Worm (Caenorhabditis elegans) whole organism, mixed stage, embryonic: ENCODE results near the gene F10G7.12.

Experiments used
- blmp-1 ChIP-seq: fragments of 150-350 bp; optimal IDR thresholded peaks from 2 replicates; lab custom pipeline; 2014; ENCODE audit warnings: missing biosample characterization, missing genetic modification characterization
- ceh-39 ChIP-seq: fragments of 150-350 bp; optimal IDR thresholded peaks from 2 replicates; lab custom pipeline; 2014; ENCODE audit warnings: missing biosample characterization, missing genetic modification characterization
- ceh-43 ChIP-seq: fragments of 200-800 bp; sonication (Bioruptor generic); optimal IDR thresholded peaks from 2 replicates; lab custom pipeline; 2018; ENCODE audit warnings: mild to moderate bottlenecking, missing genetic modification characterization, moderate library complexity, missing compliant biosample characterization
- ceh-83 ChIP-seq: fragments of 200-800 bp; sonication (Bioruptor generic); optimal IDR thresholded peaks from 2 replicates; lab custom pipeline; 2018; ENCODE audit warnings: mild to moderate bottlenecking, missing genetic modification characterization, missing compliant biosample characterization
- ces-1 ChIP-seq: fragments of 150-350 bp; optimal IDR thresholded peaks from 2 replicates; lab custom pipeline; 2014; ENCODE audit warnings: missing biosample characterization, missing genetic modification reagents, missing genetic modification characterization
- cnd-1 ChIP-seq: fragments of 200-800 bp; sonication (Bioruptor generic); optimal IDR thresholded peaks from 2 replicates; lab custom pipeline; 2018; ENCODE audit warnings: mild to moderate bottlenecking, missing genetic modification characterization, missing compliant biosample characterization
- drap-1 ChIP-seq: fragments of 200-800 bp; sonication (Bioruptor generic); optimal IDR thresholded peaks from 3 replicates; lab custom pipeline; 2018; ENCODE audit warnings: mild to moderate bottlenecking, missing genetic modification characterization, missing compliant biosample characterization
- elt-1 ChIP-seq: sonication (generic microtip); optimal IDR thresholded peaks from 2 replicates; lab custom pipeline; 2017; ENCODE audit warnings: missing genetic modification characterization, mild to moderate bottlenecking, missing compliant biosample characterization, antibody characterized with exemption, moderate library complexity, borderline replicate concordance; ENCODE audit not compliant: insufficient read depth
- elt-3 ChIP-seq: fragments of 150-350 bp; optimal IDR thresholded peaks from 2 replicates; lab custom pipeline; 2014; ENCODE audit warnings: missing biosample characterization, missing genetic modification characterization
- flh-1 ChIP-seq: fragments of 200-800 bp; sonication (Bioruptor generic); optimal IDR thresholded peaks from 2 replicates; lab custom pipeline; 2018; ENCODE audit warnings: mild to moderate bottlenecking, missing genetic modification characterization, moderate library complexity, missing compliant biosample characterization
- ham-2 ChIP-seq: fragments of 200-800 bp; sonication (Bioruptor generic); optimal IDR thresholded peaks from 2 replicates; lab custom pipeline; 2018; ENCODE audit warnings: mild to moderate bottlenecking, missing genetic modification characterization, missing compliant biosample characterization
- hlh-1 ChIP-seq: fragments of 150-350 bp; optimal IDR thresholded peaks from 2 replicates; lab custom pipeline; 2014; ENCODE audit warnings: missing biosample characterization, missing genetic modification reagents, missing genetic modification characterization
- lin-13 ChIP-seq: fragments of 150-350 bp; optimal IDR thresholded peaks from 2 replicates; lab custom pipeline; 2014; ENCODE audit warnings: missing biosample characterization, missing genetic modification characterization
- lin-32 ChIP-seq: fragments of 200-800 bp; sonication (Bioruptor generic); optimal IDR thresholded peaks from 2 replicates; lab custom pipeline; 2018; ENCODE audit warnings: mild to moderate bottlenecking, missing genetic modification characterization, missing compliant biosample characterization
- lsy-2 ChIP-seq: fragments of 150-350 bp; optimal IDR thresholded peaks from 2 replicates; lab custom pipeline; 2014; ENCODE audit warnings: missing biosample characterization, missing genetic modification characterization
- mab-5 ChIP-seq: fragments of 150-350 bp; optimal IDR thresholded peaks from 2 replicates; lab custom pipeline; 2014; ENCODE audit warnings: missing biosample characterization, missing genetic modification characterization
- mep-1 ChIP-seq: fragments of 150-350 bp; optimal IDR thresholded peaks from 2 replicates; lab custom pipeline; 2017; ENCODE audit warnings: missing biosample characterization, missing genetic modification reagents, missing genetic modification characterization, inconsistent platforms
- mls-2 ChIP-seq: sonication (generic microtip); optimal IDR thresholded peaks from 2 replicates; lab custom pipeline; 2016; ENCODE audit warnings: mild to moderate bottlenecking, missing genetic modification characterization, moderate library complexity, missing compliant biosample characterization
- nhr-12 ChIP-seq: fragments of 150-350 bp; optimal IDR thresholded peaks from 2 replicates; lab custom pipeline; 2014; ENCODE audit warnings: missing biosample characterization, missing genetic modification characterization
- nhr-2 ChIP-seq: fragments of 150-350 bp; optimal IDR thresholded peaks from 2 replicates; lab custom pipeline; 2014; ENCODE audit warnings: missing biosample characterization, missing genetic modification characterization
- nhr-237 ChIP-seq: fragments of 150-350 bp; optimal IDR thresholded peaks from 2 replicates; lab custom pipeline; 2014; ENCODE audit warnings: missing biosample characterization, missing genetic modification characterization
- nhr-28 ChIP-seq: fragments of 150-350 bp; optimal IDR thresholded peaks from 2 replicates; lab custom pipeline; 2014; ENCODE audit warnings: missing biosample characterization, missing genetic modification characterization
- nhr-76 ChIP-seq: sonication (generic microtip); optimal IDR thresholded peaks from 2 replicates; lab custom pipeline; 2017; ENCODE audit warnings: missing biosample characterization, missing genetic modification characterization
- pha-4 ChIP-seq: fragments of 150-350 bp; optimal IDR thresholded peaks from 2 replicates; lab custom pipeline; 2018; ENCODE audit warnings: missing biosample characterization, missing genetic modification reagents, missing genetic modification characterization
- sem-2 ChIP-seq: fragments of 200-800 bp; sonication (Bioruptor generic); optimal IDR thresholded peaks from 2 replicates; lab custom pipeline; 2018; ENCODE audit warnings: mild to moderate bottlenecking, missing genetic modification characterization, missing compliant biosample characterization
- sptf-1 ChIP-seq: sonication (generic microtip); optimal IDR thresholded peaks from 2 replicates; lab custom pipeline; 2017; ENCODE audit warnings: mild to moderate bottlenecking, missing genetic modification characterization, moderate library complexity, missing compliant biosample characterization
- tbx-8 ChIP-seq: fragments of 200-800 bp; sonication (Bioruptor generic); optimal IDR thresholded peaks from 2 replicates; lab custom pipeline; 2018; ENCODE audit warnings: mild to moderate bottlenecking, missing genetic modification characterization, moderate library complexity, missing compliant biosample characterization
- unc-120 ChIP-seq: sonication (generic microtip); optimal IDR thresholded peaks from 2 replicates; lab custom pipeline; 2017; ENCODE audit warnings: missing genetic modification characterization, missing compliant biosample characterization; ENCODE audit not compliant: poor library complexity, severe bottlenecking
- unc-39 ChIP-seq: fragments of 150-350 bp; optimal IDR thresholded peaks from 2 replicates; lab custom pipeline; 2014; ENCODE audit warnings: missing biosample characterization, missing genetic modification characterization
- unc-62 ChIP-seq: fragments of 150-350 bp; optimal IDR thresholded peaks from 2 replicates; lab custom pipeline; 2014; ENCODE audit warnings: missing biosample characterization, missing genetic modification reagents, missing genetic modification characterization
- zip-8 ChIP-seq: fragments of 150-350 bp; optimal IDR thresholded peaks from 2 replicates; lab custom pipeline; 2014; ENCODE audit warnings: missing biosample characterization, missing genetic modification characterization
- ztf-11 ChIP-seq: fragments of 150-350 bp; optimal IDR thresholded peaks from 2 replicates; lab custom pipeline; 2014; ENCODE audit warnings: missing biosample characterization, missing genetic modification characterization

The F10G7.12 gene

ce11 chrII:4689477-4689876, at the start of gene F10G7.12:
TSS of gene F10G7.12 (plus strand) at chrII:4689777.
- TF ChIP-seq elt-3 (tag; lab: Kevin White, UChicago) (no peak), mls-2 (no peak), lin-32 (GFP tag; lab: Kevin White, UChicago) (no peak), tbx-8 (GFP tag; lab: Kevin White, UChicago) (no peak), mep-1 (tag; lab: Kevin White, UChicago) (no peak), lsy-2 (tag; lab: Kevin White, UChicago) (no peak), nhr-76 (tag; lab: Kevin White, UChicago) (no peak), sptf-1 (tag; lab: Kevin White, UChicago) (no peak), flh-1 (no peak), ham-2 (GFP tag; lab: Kevin White, UChicago) (no peak), drap-1 (GFP tag; lab: Kevin White, UChicago) (no peak), sem-2 (GFP tag; lab: Kevin White, UChicago) (no peak), ceh-83 (GFP tag; lab: Kevin White, UChicago) (no peak), ces-1 (no peak), hlh-1 (tag; lab: Kevin White, UChicago) (no peak), lin-13 (tag; lab: Kevin White, UChicago) (no peak), blmp-1 (tag; lab: Kevin White, UChicago) (no peak)

- TF ChIP-seq mep-1 (tag; lab: Kevin White, UChicago) (peak; percentile 72), unc-120 (tag; lab: Kevin White, UChicago) (peak; percentile 47), unc-62 (GFP tag; lab: Kevin White, UChicago) (no peak), lin-32 (GFP tag; lab: Kevin White, UChicago) (peak; percentile 67), unc-39 (tag; lab: Kevin White, UChicago) (no peak), nhr-237 (no peak), mab-5 (tag; lab: Kevin White, UChicago) (no peak), nhr-2 (tag; lab: Kevin White, UChicago) (no peak), ztf-11 (no peak), nhr-76 (tag; lab: Kevin White, UChicago) (no peak), lsy-2 (tag; lab: Kevin White, UChicago) (peak; percentile 4), pha-4 (no peak), hlh-1 (tag; lab: Kevin White, UChicago) (no peak), sem-2 (GFP tag; lab: Kevin White, UChicago) (no peak), ces-1 (peak; percentile 78), cnd-1 (peak; percentile 91), mls-2 (peak; percentile 21)
Observed at ce11 chrII:4640748-4641147, 48.8 kb upstream of the F10G7.12 start.

ce11 chrII:4648785-4649184, 40.8 kb upstream of the F10G7.12 start, which contains the start of gene lgc-27:
TSS of gene lgc-27 (plus strand) at chrII:4649085.
- TF ChIP-seq pha-4: peak; percentile 55
- no peak for TF ChIP-seq ztf-11
- no peak for TF ChIP-seq nhr-76 (tag; lab: Kevin White, UChicago)
- no peak for TF ChIP-seq ceh-39 (tag; lab: Kevin White, UChicago)
- no peak for TF ChIP-seq mab-5 (tag; lab: Kevin White, UChicago)
- TF ChIP-seq tbx-8 (GFP tag; lab: Kevin White, UChicago): no peak
- TF ChIP-seq, all 35 proteins: peak for 1

ce11 chrII:4650072-4650471, 39.5 kb upstream of the F10G7.12 start:
- TF ChIP-seq hlh-1 (tag; lab: Kevin White, UChicago) (peak; percentile 31), sem-2 (GFP tag; lab: Kevin White, UChicago) (no peak), ham-2 (GFP tag; lab: Kevin White, UChicago) (no peak)
- TF ChIP-seq, all 35 proteins: peak for 1

ce11 chrII:4655834-4656233, 33.7 kb upstream of the F10G7.12 start, which contains the start of gene fut-6:
TSS of gene fut-6 (minus strand) at chrII:4655934.
- TF ChIP-seq zip-8: no peak
- no peak for TF ChIP-seq hlh-1 (tag; lab: Kevin White, UChicago)
- TF ChIP-seq ceh-43 (GFP tag; lab: Kevin White, UChicago): no peak
- TF ChIP-seq ham-2 (GFP tag; lab: Kevin White, UChicago): no peak
- TF ChIP-seq blmp-1 (tag; lab: Kevin White, UChicago): no peak
- TF ChIP-seq sem-2 (GFP tag; lab: Kevin White, UChicago): no peak
- TF ChIP-seq nhr-237: no peak
- TF ChIP-seq nhr-28: no peak
- no peak for TF ChIP-seq unc-62 (GFP tag; lab: Kevin White, UChicago)
- no peak for TF ChIP-seq unc-39 (tag; lab: Kevin White, UChicago)
- TF ChIP-seq unc-120 (tag; lab: Kevin White, UChicago): no peak
- no peak for TF ChIP-seq ceh-39 (tag; lab: Kevin White, UChicago)
- TF ChIP-seq mls-2: no peak
- no peak for TF ChIP-seq mep-1 (tag; lab: Kevin White, UChicago)
- no peak for TF ChIP-seq nhr-2 (tag; lab: Kevin White, UChicago)
- TF ChIP-seq pha-4: no peak
- TF ChIP-seq lin-32 (GFP tag; lab: Kevin White, UChicago): no peak
- no peak for TF ChIP-seq elt-1
- no peak for TF ChIP-seq nhr-12 (tag; lab: Kevin White, UChicago)
- TF ChIP-seq lsy-2 (tag; lab: Kevin White, UChicago): no peak
